Worm (Caenorhabditis elegans) whole organism, late embryonic: ENCODE measurements around the gene kat-1.

ENCODE experiments used
- ceh-19 ChIP-seq: fragments of 200-800 bp; sonication (Bioruptor generic); optimal IDR thresholded peaks from 2 replicates; lab custom pipeline; 2018; ENCODE audit warnings: mild to moderate bottlenecking, missing genetic modification characterization, missing compliant biosample characterization
- ceh-48 ChIP-seq: sonication (generic microtip); optimal IDR thresholded peaks from 2 replicates; lab custom pipeline; 2016; ENCODE audit warnings: missing genetic modification characterization, inconsistent platforms, missing compliant biosample characterization
- fkh-6 ChIP-seq: sonication (generic microtip); optimal IDR thresholded peaks from 2 replicates; lab custom pipeline; 2016; ENCODE audit warnings: missing genetic modification characterization, missing compliant biosample characterization

- TF ChIP-seq ceh-48 (no peak), ceh-19 (GFP tag; lab: Kevin White, UChicago) (no peak), fkh-6 (tag; lab: Kevin White, UChicago) (no peak)
These were observed 8.2 kb upstream of the kat-1 start, which contains the start of gene nos-2 for ce11 chrII:7065391-7065790.
